Worm (Caenorhabditis elegans): Measurements from ENCODE around the gene pqn-29.

DNA sequence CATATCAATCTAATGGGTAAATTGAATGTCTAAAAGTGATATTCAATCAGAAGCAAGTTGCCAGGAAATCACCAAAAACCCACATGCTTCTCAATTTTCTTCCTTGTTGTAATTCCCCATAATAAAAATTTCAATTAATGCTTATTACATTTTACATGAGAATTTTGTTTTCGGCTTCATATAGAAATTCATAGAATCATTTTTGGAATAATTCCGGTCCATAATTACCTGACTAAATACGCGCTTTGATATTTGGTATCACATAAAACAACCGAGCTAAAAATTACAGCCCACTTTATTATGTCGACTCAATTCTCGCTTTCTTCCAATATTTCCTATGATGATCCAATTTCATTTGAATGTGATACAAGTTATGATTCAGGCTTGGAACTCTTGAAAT, 25.8 kb upstream of the pqn-29 start, which contains the start of gene srg-13:
- TF ChIP-seq pat-9 (tag; optimal IDR thresholded peaks at IDR 0.05): no peak
- no peak for TF ChIP-seq elt-2 (tag; optimal IDR thresholded peaks at IDR 0.05)
- TF ChIP-seq ceh-24 (tag; optimal IDR thresholded peaks at IDR 0.05): no peak
- TF ChIP-seq pqm-1 (tag; optimal IDR thresholded peaks at IDR 0.05): no peak
- no peak for TF ChIP-seq mec-3 (tag; optimal IDR thresholded peaks at IDR 0.05; ENCODE audit: borderline replicate concordance)
- no peak for TF ChIP-seq F13H6.1 (tag; optimal IDR thresholded peaks at IDR 0.05)
- no peak for TF ChIP-seq hlh-8 (tag; optimal IDR thresholded peaks at IDR 0.05)
